Worm (Caenorhabditis elegans) whole organism, midembryonic: Measurements from ENCODE around the gene T28A11.13.

Experiments used
- klf-2 ChIP-seq: fragments of 200-800 bp; sonication (Bioruptor generic); conservative IDR thresholded peaks from 2 replicates; pipeline ENCODE4 v1.3.6; 2022; ENCODE audit warnings: missing genetic modification reagents, missing genetic modification characterization, missing compliant biosample characterization
- med-1 ChIP-seq: sonication (generic microtip); optimal IDR thresholded peaks from 2 replicates; lab custom pipeline; 2017; ENCODE audit warnings: missing genetic modification characterization, mild to moderate bottlenecking, missing compliant biosample characterization, antibody characterized with exemption, missing genetic modification reagents; ENCODE audit not compliant: insufficient read depth
- ztf-29 ChIP-seq: fragments of 200-800 bp; sonication (Bioruptor generic); IDR thresholded peaks from 2 replicates; pipeline ENCODE4 v1.3.6; 2022; ENCODE audit warnings: missing genetic modification reagents, missing genetic modification characterization, missing compliant biosample characterization

- TF ChIP-seq med-1 (GFP tag; lab: Kevin White, UChicago) (no peak), klf-2 (GFP tag; lab: Robert Waterston, UW) (no peak), ztf-29 (no peak)
Measured at ce11 chrV:3267950-3268349, 17.9 kb upstream of the T28A11.13 start, which contains the start of gene T28A11.18.
